Fruit fly (Drosophila melanogaster): ENCODE data around the gene ey.
A peak's percentile ranks its signal among the peaks of the same experiment; 100 is the strongest.

Gene ey

dm6 chr4:695845-696244, 1.6 kb upstream of the ey start, which contains the start of gene myo (continued):
- no peak for TF ChIP-seq CG12942 (GFP tag; optimal IDR thresholded peaks at IDR 0.05)
- TF ChIP-seq CG12236 (GFP tag; optimal IDR thresholded peaks at IDR 0.05), result no peak
- no peak for TF ChIP-seq knrl (GFP tag; IDR thresholded peaks at IDR 0.05; ENCODE audit: partially characterized antibody)
- no peak for TF ChIP-seq Fer2 (tag; optimal IDR thresholded peaks at IDR 0.05)
- no peak for TF ChIP-seq Bteb2 (GFP tag; optimal IDR thresholded peaks at IDR 0.05)
- no peak for TF ChIP-seq so (GFP tag; IDR thresholded peaks at IDR 0.05)
- no peak for TF ChIP-seq vnd (GFP tag; IDR thresholded peaks at IDR 0.05; ENCODE audit: partially characterized antibody)
- no peak for TF ChIP-seq chinmo (GFP tag; IDR thresholded peaks at IDR 0.05; ENCODE audit: partially characterized antibody)
- TF ChIP-seq Bdp1 (GFP tag; optimal IDR thresholded peaks at IDR 0.05), result no peak
- TF ChIP-seq Dfd (GFP tag; optimal IDR thresholded peaks at IDR 0.05), result no peak
- no peak for TF ChIP-seq CG15514 (GFP tag; optimal IDR thresholded peaks at IDR 0.05)
- no peak for TF ChIP-seq nau (GFP tag; optimal IDR thresholded peaks at IDR 0.05)
- peak in 1 of 2 experiments; percentile 31 for TF ChIP-seq bsh (GFP tag; optimal IDR thresholded peaks at IDR 0.05)
- no peak for TF ChIP-seq CG8089 (GFP tag; optimal IDR thresholded peaks at IDR 0.05)
- TF ChIP-seq CG11723 (GFP tag; optimal IDR thresholded peaks at IDR 0.05), result peak; percentile 75
- TF ChIP-seq CG33557 (GFP tag; optimal IDR thresholded peaks at IDR 0.05), result peak; percentile 28
- no peak for TF ChIP-seq bowl (GFP tag; IDR thresholded peaks at IDR 0.05)
- no peak for TF ChIP-seq nerfin-2 (GFP tag; IDR thresholded peaks at IDR 0.05; ENCODE audit: partially characterized antibody)
- no peak for TF ChIP-seq Dref (GFP tag; IDR thresholded peaks at IDR 0.05)
- peak; percentile 46 for TF ChIP-seq CG13894 (tag; optimal IDR thresholded peaks at IDR 0.05)
- no peak for TF ChIP-seq CG15073 (GFP tag; optimal IDR thresholded peaks at IDR 0.05)
- TF ChIP-seq Atf3 (GFP tag; optimal IDR thresholded peaks at IDR 0.05), result no peak
- no peak for TF ChIP-seq CG1792 (GFP tag; optimal IDR thresholded peaks at IDR 0.05)
- TF ChIP-seq scrt (GFP tag; optimal IDR thresholded peaks at IDR 0.05), result no peak
- no peak for TF ChIP-seq br (optimal IDR thresholded peaks at IDR 0.05)
- TF ChIP-seq ase (GFP tag; IDR thresholded peaks at IDR 0.05), result no peak
- no peak for TF ChIP-seq tio (GFP tag; optimal IDR thresholded peaks at IDR 0.05)
- TF ChIP-seq Pdp1 (GFP tag; optimal IDR thresholded peaks at IDR 0.05), result peak in 1 of 2 experiments; percentile 59
- TF ChIP-seq Tbp (GFP tag; optimal IDR thresholded peaks at IDR 0.05), result no peak
- peak; percentile 28 for TF ChIP-seq B-H2 (GFP tag; optimal IDR thresholded peaks at IDR 0.05)
- TF ChIP-seq CG7556 (GFP tag; optimal IDR thresholded peaks at IDR 0.05), result no peak
- TF ChIP-seq Deaf1 (tag; optimal IDR thresholded peaks at IDR 0.05), result no peak
- TF ChIP-seq CG10209 (GFP tag; optimal IDR thresholded peaks at IDR 0.05), result no peak
- TF ChIP-seq CG16779 (GFP tag; IDR thresholded peaks at IDR 0.05), result no peak
- TF ChIP-seq CG1529 (GFP tag; optimal IDR thresholded peaks at IDR 0.05), result no peak
- TF ChIP-seq Aef1 (GFP tag; IDR thresholded peaks at IDR 0.05), result no peak
- no peak for TF ChIP-seq CG31224 (GFP tag; IDR thresholded peaks at IDR 0.05)
- no peak for TF ChIP-seq cad (GFP tag; optimal IDR thresholded peaks at IDR 0.05)
- no peak for TF ChIP-seq Eip74EF (GFP tag; optimal IDR thresholded peaks at IDR 0.05)
- no peak for TF ChIP-seq HLH54F (GFP tag; optimal IDR thresholded peaks at IDR 0.05)
- peak; percentile 38 for TF ChIP-seq CG12299 (tag; optimal IDR thresholded peaks at IDR 0.05)
- peak; percentile 12 for TF ChIP-seq Nf-YC (tag; optimal IDR thresholded peaks at IDR 0.05)
- TF ChIP-seq ash1 (GFP tag; optimal IDR thresholded peaks at IDR 0.05), result no peak
- no peak for TF ChIP-seq HLH4C (GFP tag; IDR thresholded peaks at IDR 0.05; ENCODE audit: partially characterized antibody)
- TF ChIP-seq CG12071 (GFP tag; optimal IDR thresholded peaks at IDR 0.05), result no peak
- TF ChIP-seq onecut (GFP tag; IDR thresholded peaks at IDR 0.05), result peak; percentile 10; the same call in 1 of the 2 replicates
- no peak for TF ChIP-seq Xbp1 (GFP tag; optimal IDR thresholded peaks at IDR 0.05)
- no peak for TF ChIP-seq sug (tag; optimal IDR thresholded peaks at IDR 0.05)
- TF ChIP-seq CG34376 (GFP tag; optimal IDR thresholded peaks at IDR 0.05), result peak; percentile 39
- TF ChIP-seq Med (GFP tag), result peak; percentile 58
- TF ChIP-seq Ssrp (tag; optimal IDR thresholded peaks at IDR 0.05), result no peak
